Fruit fly (Drosophila melanogaster): Measurements from ENCODE around the gene eIF4E1.

Gene eIF4E1

DNA sequence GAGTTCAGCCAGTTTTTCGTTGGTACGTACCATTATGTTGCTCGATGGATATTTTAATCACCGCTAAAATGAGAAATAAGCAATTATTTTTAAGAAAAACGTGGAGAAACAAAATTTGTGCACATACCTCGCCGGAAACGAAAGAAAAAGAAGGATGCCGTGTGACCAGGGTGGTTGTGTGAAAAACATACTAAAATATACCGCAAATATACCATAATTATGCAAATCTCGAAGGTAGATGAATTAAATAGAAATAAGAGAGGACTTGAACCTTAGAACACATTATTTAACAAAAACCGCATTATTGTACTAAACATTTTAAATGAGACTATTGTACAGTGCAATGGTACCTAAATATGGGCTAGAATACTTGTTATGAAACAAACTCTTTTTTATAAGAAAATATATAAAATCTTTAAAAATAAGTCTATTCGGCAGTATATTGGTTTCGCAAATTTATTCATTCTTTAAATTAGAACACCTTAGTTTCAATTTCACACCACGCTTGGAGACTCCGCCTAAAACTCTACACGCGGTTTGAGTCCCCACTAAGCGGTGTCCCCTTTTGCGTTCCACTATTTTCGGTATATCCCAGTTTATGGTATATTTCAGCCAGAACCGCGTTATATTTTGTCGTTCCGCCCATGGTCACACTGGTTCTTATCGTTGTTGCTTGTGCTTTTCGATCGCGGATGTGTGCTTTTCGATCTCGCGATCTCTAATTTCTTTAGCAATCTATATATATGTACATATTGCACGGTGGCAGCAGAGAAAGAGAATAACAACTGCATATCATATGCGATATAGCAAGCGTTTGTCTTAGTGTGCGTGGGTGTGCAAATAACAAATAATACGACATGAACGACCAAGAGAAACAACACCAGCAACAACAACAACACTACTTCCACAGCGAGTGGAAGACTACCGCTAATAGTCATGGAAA, 27.7 kb upstream of the eIF4E1 start, which contains the start of the genes RpS17 and MTF-1 (continued):
- TF ChIP-seq hb (GFP tag; IDR thresholded peaks at IDR 0.05; ENCODE audit: partially characterized antibody) (no peak), Mes4 (GFP tag; optimal IDR thresholded peaks at IDR 0.05) (peak; percentile 78), tin (GFP tag; optimal IDR thresholded peaks at IDR 0.05) (no peak), CG3838 (GFP tag; optimal IDR thresholded peaks at IDR 0.05) (no peak), ems (GFP tag; optimal IDR thresholded peaks at IDR 0.05) (no peak), gcm2 (GFP tag; optimal IDR thresholded peaks at IDR 0.05) (no peak), trh (GFP tag; optimal IDR thresholded peaks at IDR 0.05) (no peak), CG10431 (GFP tag; optimal IDR thresholded peaks at IDR 0.05) (peak; percentile 59), CG4328 (GFP tag; optimal IDR thresholded peaks at IDR 0.05) (peak; percentile 63), cad (GFP tag; optimal IDR thresholded peaks at IDR 0.05) (no peak), CG17829 (tag; optimal IDR thresholded peaks at IDR 0.05) (peak; percentile 28), CG1603 (tag; optimal IDR thresholded peaks at IDR 0.05) (peak; percentile 50), Ptx1 (GFP tag; IDR thresholded peaks at IDR 0.05) (peak; percentile 33; the same call in 1 of the 2 replicates), CG5245 (GFP tag; optimal IDR thresholded peaks at IDR 0.05) (no peak), Poxn (GFP tag; IDR thresholded peaks at IDR 0.05) (no peak), mam (GFP tag; optimal IDR thresholded peaks at IDR 0.05) (no peak), Xrp1 (GFP tag; IDR thresholded peaks at IDR 0.05) (0 out of 2 replicates have a peak, but pooled peaks have one; percentile 30), Blimp-1 (GFP tag; optimal IDR thresholded peaks at IDR 0.05) (no peak), Awh (GFP tag; IDR thresholded peaks at IDR 0.05) (peak; percentile 38; the same call in 1 of the 2 replicates), Doc2 (GFP tag; IDR thresholded peaks at IDR 0.05) (no peak), CG32532 (GFP tag; IDR thresholded peaks at IDR 0.05) (peak; percentile 66), CG12744 (GFP tag; optimal IDR thresholded peaks at IDR 0.05) (no peak), jumu (GFP tag; optimal IDR thresholded peaks at IDR 0.05) (no peak), Dll (GFP tag; IDR thresholded peaks at IDR 0.05; ENCODE audit: partially characterized antibody) (peak; percentile 56; the same call in 1 of the 4 replicates), CG16779 (GFP tag; IDR thresholded peaks at IDR 0.05) (no peak), CG1832 (GFP tag; optimal IDR thresholded peaks at IDR 0.05) (no peak), bab2 (GFP tag; optimal IDR thresholded peaks at IDR 0.05) (no peak), NFAT (GFP tag; IDR thresholded peaks at IDR 0.05) (peak; percentile 57; the same call in 1 of the 2 replicates), CG17612 (GFP tag; IDR thresholded peaks at IDR 0.05) (no peak), CG13296 (GFP tag; optimal IDR thresholded peaks at IDR 0.05) (peak; percentile 58), CG18764 (GFP tag; optimal IDR thresholded peaks at IDR 0.05) (no peak), Atf3 (GFP tag; optimal IDR thresholded peaks at IDR 0.05) (peak; percentile 41), unc-4 (GFP tag; IDR thresholded peaks at IDR 0.05; ENCODE audit: partially characterized antibody) (no peak), CG6272 (GFP tag; IDR thresholded peaks at IDR 0.05) (no peak), btn (GFP tag; optimal IDR thresholded peaks at IDR 0.05) (no peak), sisA (GFP tag; IDR thresholded peaks at IDR 0.05) (no peak), CG14441 (GFP tag; IDR thresholded peaks at IDR 0.05) (peak; percentile 21; the same call in 1 of the 2 replicates), Lim3 (GFP tag; IDR thresholded peaks at IDR 0.05) (no peak), CG9932 (GFP tag; IDR thresholded peaks at IDR 0.05) (no peak; the same call in 1 of the 2 replicates), CG6175 (GFP tag; IDR thresholded peaks at IDR 0.05) (no peak), Hr39 (optimal IDR thresholded peaks at IDR 0.05) (no peak), CG30020 (tag; optimal IDR thresholded peaks at IDR 0.05) (peak; percentile 7), CG43689 (GFP tag; IDR thresholded peaks at IDR 0.05) (no peak), NK7.1 (GFP tag; optimal IDR thresholded peaks at IDR 0.05) (no peak), tgo (GFP tag; IDR thresholded peaks at IDR 0.05) (peak; percentile 51), CG15269 (tag; optimal IDR thresholded peaks at IDR 0.05) (peak; percentile 57), wek (GFP tag; optimal IDR thresholded peaks at IDR 0.05) (peak; percentile 98), dm (GFP tag; optimal IDR thresholded peaks at IDR 0.05) (peak; percentile 66), hth (optimal IDR thresholded peaks at IDR 0.05) (no peak), abd-A (tag; optimal IDR thresholded peaks at IDR 0.05) (no peak), HLH54F (GFP tag; optimal IDR thresholded peaks at IDR 0.05) (no peak)
